Worm (Caenorhabditis elegans) whole organism, L2 larva: ENCODE data around the gene fbxa-100.

ENCODE experiments used
- C34F6.9 ChIP-seq: fragments of 150-350 bp; optimal IDR thresholded peaks from 2 replicates; lab custom pipeline; 2014; ENCODE audit warnings: missing biosample characterization, missing genetic modification characterization
- F13H6.1 ChIP-seq: sonication (generic microtip); optimal IDR thresholded peaks from 2 replicates; lab custom pipeline; 2016; ENCODE audit warnings: missing genetic modification characterization, missing compliant biosample characterization
- R02D3.7 ChIP-seq: fragments of 150-350 bp; optimal IDR thresholded peaks from 2 replicates; lab custom pipeline; 2014; ENCODE audit warnings: missing biosample characterization, missing genetic modification characterization
- alr-1 ChIP-seq: fragments of 150-350 bp; optimal IDR thresholded peaks from 2 replicates; lab custom pipeline; 2014; ENCODE audit warnings: missing biosample characterization, missing genetic modification characterization
- aly-2 ChIP-seq: fragments of 150-350 bp; optimal IDR thresholded peaks from 2 replicates; lab custom pipeline; 2014; ENCODE audit warnings: missing biosample characterization, missing genetic modification characterization
- ama-1 ChIP-seq: fragments of 150-350 bp; optimal IDR thresholded peaks from 2 replicates; lab custom pipeline; 2018; ENCODE audit warnings: inconsistent platforms
- blmp-1 ChIP-seq: sonication (generic microtip); optimal IDR thresholded peaks from 2 replicates; lab custom pipeline; 2017; ENCODE audit warnings: missing genetic modification characterization, mild to moderate bottlenecking, missing compliant biosample characterization, antibody characterized with exemption, moderate library complexity; ENCODE audit not compliant: insufficient read depth
- ceh-16 ChIP-seq: fragments of 150-350 bp; optimal IDR thresholded peaks from 2 replicates; lab custom pipeline; 2014; ENCODE audit warnings: missing biosample characterization, missing genetic modification characterization
- ceh-82 ChIP-seq: fragments of 150-350 bp; optimal IDR thresholded peaks from 2 replicates; lab custom pipeline; 2014; ENCODE audit warnings: missing biosample characterization, missing genetic modification characterization
- crh-2 ChIP-seq: sonication (generic microtip); optimal IDR thresholded peaks from 2 replicates; lab custom pipeline; 2017; ENCODE audit warnings: missing biosample characterization, missing genetic modification characterization
- dmd-4 ChIP-seq: sonication (generic microtip); optimal IDR thresholded peaks from 2 replicates; lab custom pipeline; 2017; ENCODE audit warnings: missing biosample characterization, missing genetic modification characterization
- egl-27 ChIP-seq: sonication (generic microtip); optimal IDR thresholded peaks from 3 replicates; lab custom pipeline; 2017; ENCODE audit warnings: missing biosample characterization, missing genetic modification reagents, missing genetic modification characterization
- elt-1 ChIP-seq: fragments of 150-350 bp; optimal IDR thresholded peaks from 2 replicates; lab custom pipeline; 2014; ENCODE audit warnings: missing biosample characterization, missing genetic modification characterization
- fos-1 ChIP-seq: fragments of 150-350 bp; optimal IDR thresholded peaks from 2 replicates; lab custom pipeline; 2014; ENCODE audit warnings: missing biosample characterization, missing genetic modification characterization
- gmeb-1 ChIP-seq: fragments of 150-350 bp; optimal IDR thresholded peaks from 2 replicates; lab custom pipeline; 2014; ENCODE audit warnings: missing biosample characterization, missing genetic modification characterization
- lin-11 ChIP-seq: fragments of 150-350 bp; sonication (generic microtip); optimal IDR thresholded peaks from 2 replicates; lab custom pipeline; 2014; ENCODE audit warnings: missing biosample characterization, missing genetic modification characterization, inconsistent platforms, mixed read lengths
- lin-13 ChIP-seq: fragments of 150-350 bp; optimal IDR thresholded peaks from 2 replicates; lab custom pipeline; 2014; ENCODE audit warnings: missing biosample characterization, missing genetic modification reagents, missing genetic modification characterization
- lin-39 ChIP-seq: fragments of 150-350 bp; optimal IDR thresholded peaks from 2 replicates; lab custom pipeline; 2014; ENCODE audit warnings: missing biosample characterization, missing genetic modification reagents, missing genetic modification characterization
- lsy-2 ChIP-seq, 2 experiments: fragments of 150-350 bp in 1 of 2; sonication (generic microtip) in 1 of 2; optimal IDR thresholded peaks; 2 replicates each; lab custom pipeline; 2014 to 2017; ENCODE audit warnings: missing biosample characterization in 2 of 2, missing genetic modification characterization in 2 of 2
- mbf-1 ChIP-seq: sonication (generic microtip); optimal IDR thresholded peaks from 2 replicates; lab custom pipeline; 2017; ENCODE audit warnings: missing biosample characterization, missing genetic modification characterization
- mdl-1 ChIP-seq, 2 experiments: fragments of 150-350 bp in 1 of 2; sonication (generic microtip) in 1 of 2; optimal IDR thresholded peaks; 2 replicates each; lab custom pipeline; 2017; ENCODE audit warnings: missing biosample characterization in 2 of 2, missing genetic modification characterization in 2 of 2
- nhr-10 ChIP-seq: sonication (generic microtip); optimal IDR thresholded peaks from 2 replicates; lab custom pipeline; 2017; ENCODE audit warnings: missing biosample characterization, missing genetic modification characterization
- nhr-12 ChIP-seq: fragments of 150-350 bp; optimal IDR thresholded peaks from 2 replicates; lab custom pipeline; 2014; ENCODE audit warnings: missing biosample characterization, missing genetic modification characterization
- nhr-129 ChIP-seq: fragments of 150-350 bp; optimal IDR thresholded peaks from 2 replicates; lab custom pipeline; 2014; ENCODE audit warnings: missing biosample characterization, missing genetic modification characterization
- nhr-21 ChIP-seq: fragments of 150-350 bp; optimal IDR thresholded peaks from 2 replicates; lab custom pipeline; 2014; ENCODE audit warnings: missing biosample characterization, missing genetic modification characterization
- nhr-23 ChIP-seq: fragments of 150-350 bp; optimal IDR thresholded peaks from 2 replicates; lab custom pipeline; 2014; ENCODE audit warnings: missing biosample characterization, missing genetic modification reagents, missing genetic modification characterization
- nhr-237 ChIP-seq: fragments of 150-350 bp; optimal IDR thresholded peaks from 2 replicates; lab custom pipeline; 2014; ENCODE audit warnings: missing biosample characterization, missing genetic modification characterization
- nhr-25 ChIP-seq: fragments of 150-350 bp; sonication (generic microtip); optimal IDR thresholded peaks from 3 replicates; lab custom pipeline; 2014; ENCODE audit warnings: missing biosample characterization, missing genetic modification characterization
- nhr-77 ChIP-seq: fragments of 150-350 bp; optimal IDR thresholded peaks from 2 replicates; lab custom pipeline; 2014; ENCODE audit warnings: missing biosample characterization, missing genetic modification characterization
- peb-1 ChIP-seq: fragments of 150-350 bp; optimal IDR thresholded peaks from 2 replicates; lab custom pipeline; 2014; ENCODE audit warnings: missing biosample characterization, missing genetic modification characterization
- sem-4 ChIP-seq: fragments of 150-350 bp; optimal IDR thresholded peaks from 2 replicates; lab custom pipeline; 2014; ENCODE audit warnings: missing biosample characterization, missing genetic modification reagents, missing genetic modification characterization
- skn-1 ChIP-seq: sonication (generic microtip); optimal IDR thresholded peaks from 2 replicates; lab custom pipeline; 2017; ENCODE audit warnings: missing biosample characterization, missing genetic modification characterization
- sma-3 ChIP-seq: sonication (generic microtip); optimal IDR thresholded peaks from 2 replicates; lab custom pipeline; 2016; ENCODE audit warnings: missing genetic modification reagents, missing genetic modification characterization, missing compliant biosample characterization
- sma-9 ChIP-seq, 2 experiments: fragments of 150-350 bp in 1 of 2; sonication (generic microtip) in 1 of 2; optimal IDR thresholded peaks; 2 replicates each; lab custom pipeline; 2014 to 2016; ENCODE audit warnings: missing genetic modification characterization in 2 of 2, mild to moderate bottlenecking in 1 of 2, missing biosample characterization in 1 of 2, missing compliant biosample characterization in 1 of 2, missing genetic modification reagents in 1 of 2, moderate library complexity in 1 of 2
- unc-55 ChIP-seq: fragments of 150-350 bp; sonication (generic microtip); optimal IDR thresholded peaks from 3 replicates; lab custom pipeline; 2014; ENCODE audit warnings: missing biosample characterization, missing genetic modification reagents, missing genetic modification characterization
- unc-62 ChIP-seq: fragments of 150-350 bp; optimal IDR thresholded peaks from 2 replicates; lab custom pipeline; 2014; ENCODE audit warnings: missing biosample characterization, missing genetic modification reagents, missing genetic modification characterization
- ztf-11 ChIP-seq: sonication (generic microtip); optimal IDR thresholded peaks from 2 replicates; lab custom pipeline; 2017; ENCODE audit warnings: missing biosample characterization, missing genetic modification characterization
- ztf-4 ChIP-seq: fragments of 150-350 bp; optimal IDR thresholded peaks from 2 replicates; lab custom pipeline; 2014; ENCODE audit warnings: missing biosample characterization, missing genetic modification characterization

The fbxa-100 gene

DNA sequence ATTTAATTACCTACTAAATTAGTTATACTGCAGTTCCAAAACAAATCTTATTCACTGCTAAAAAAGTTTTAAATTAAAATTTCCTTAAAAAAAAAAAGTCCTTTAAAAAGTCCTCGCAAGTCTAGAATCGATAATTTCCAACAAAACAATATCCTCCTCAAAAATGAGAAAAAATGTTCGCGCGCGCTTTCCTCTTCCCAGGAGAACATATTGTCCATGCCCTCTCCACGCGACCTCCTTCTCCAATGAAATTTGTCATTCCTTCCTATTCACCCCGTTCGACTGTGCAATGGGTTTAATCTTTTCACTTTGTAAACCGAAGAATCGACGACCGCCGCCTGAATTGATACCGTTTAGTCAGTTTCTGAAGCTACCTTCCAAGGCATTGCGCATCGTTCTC lies 25.7 kb downstream of the fbxa-100 start, which contains the start of gene T10C6.10:
Gene T10C6.10 (plus strand): TSS at position 248 of the 400 bp plus-strand sequence.
- TF ChIP-seq aly-2 = no peak
- TF ChIP-seq nhr-25 = no peak
- TF ChIP-seq unc-55 (GFP tag; lab: Kevin White, UChicago) = no peak
- no peak for TF ChIP-seq nhr-23 (tag; lab: Kevin White, UChicago)
- TF ChIP-seq mdl-1 (tag; optimal IDR thresholded peaks at IDR 0.05; lab: Kevin White, UChicago) = no peak
- TF ChIP-seq crh-2 (tag; lab: Kevin White, UChicago) = no peak
- no peak for TF ChIP-seq skn-1 (tag; lab: Kevin White, UChicago)
- no peak for TF ChIP-seq C34F6.9 (tag; lab: Kevin White, UChicago)
- TF ChIP-seq nhr-10 (tag; lab: Kevin White, UChicago) = no peak
- no peak for TF ChIP-seq alr-1
- TF ChIP-seq ztf-4 = no peak
- no peak for TF ChIP-seq dmd-4 (tag; lab: Kevin White, UChicago)
- no peak for TF ChIP-seq sma-3 (GFP tag; lab: Kevin White, UChicago)
- TF ChIP-seq unc-62 (GFP tag; lab: Kevin White, UChicago) = no peak
- no peak for TF ChIP-seq lin-13 (GFP tag; lab: Kevin White, UChicago)
- no peak for TF ChIP-seq gmeb-1
- TF ChIP-seq ceh-16 = no peak

- no peak for TF ChIP-seq ama-1 (lab: Kevin White, UChicago)
- TF ChIP-seq sem-4 (tag; lab: Kevin White, UChicago) = no peak
- no peak for TF ChIP-seq nhr-129 (tag; lab: Kevin White, UChicago)
- TF ChIP-seq skn-1 (tag; lab: Kevin White, UChicago) = no peak
- TF ChIP-seq ztf-11 = no peak
- TF ChIP-seq lin-13 (GFP tag; lab: Kevin White, UChicago) = no peak
- TF ChIP-seq blmp-1 (tag; lab: Kevin White, UChicago) = no peak
- no peak for TF ChIP-seq fos-1 (tag; lab: Kevin White, UChicago)
- no peak for TF ChIP-seq ztf-4
- no peak for TF ChIP-seq sma-9 (GFP tag; optimal IDR thresholded peaks at IDR 0.05; lab: Kevin White, UChicago)
- no peak for TF ChIP-seq sma-9 (tag; optimal IDR thresholded peaks at IDR 0.05; lab: Kevin White, UChicago)
- no peak for TF ChIP-seq mdl-1 (tag; optimal IDR thresholded peaks at IDR 0.05; lab: Kevin White, UChicago)
- TF ChIP-seq F13H6.1 (tag; lab: Kevin White, UChicago) = no peak
- TF ChIP-seq R02D3.7 (tag; lab: Kevin White, UChicago) = no peak
- no peak for TF ChIP-seq nhr-23 (tag; lab: Kevin White, UChicago)
- TF ChIP-seq ceh-82 (tag; lab: Kevin White, UChicago) = no peak
- no peak for TF ChIP-seq nhr-10 (tag; lab: Kevin White, UChicago)
- TF ChIP-seq nhr-25 = no peak
- no peak for TF ChIP-seq nhr-237 (tag; lab: Kevin White, UChicago)
- TF ChIP-seq mbf-1 = no peak
- no peak for TF ChIP-seq C34F6.9 (tag; lab: Kevin White, UChicago)
- TF ChIP-seq, all 48 proteins: peak for 0
These were observed 28.4 kb downstream of the fbxa-100 start for ce11 chrV:16033491-16033890.

- TF ChIP-seq lin-39 (tag; lab: Kevin White, UChicago) (no peak), lin-11 (tag; lab: Kevin White, UChicago) (no peak), nhr-21 (tag; lab: Kevin White, UChicago) (no peak), nhr-12 (tag; lab: Kevin White, UChicago) (no peak), C34F6.9 (tag; lab: Kevin White, UChicago) (no peak), ceh-16 (no peak), lsy-2 (tag; optimal IDR thresholded peaks at IDR 0.05; lab: Kevin White, UChicago) (no peak), sem-4 (tag; lab: Kevin White, UChicago) (no peak), elt-1 (tag; lab: Kevin White, UChicago) (no peak), nhr-77 (tag; lab: Kevin White, UChicago) (no peak)
- TF ChIP-seq, all 48 proteins: peak for 0
These were observed 29.1 kb downstream of the fbxa-100 start, which contains the start of gene T10C6.16 for ce11 chrV:16032761-16033160. Gene T10C6.16, minus strand, starts transcription at chrV:16033005.

ce11 chrV:16031571-16031970 lies 30.3 kb downstream of the fbxa-100 start, which contains the start of gene T10C6.7:
Gene T10C6.7, minus strand, starts transcription at chrV:16031713.
- TF ChIP-seq lin-11 (tag; lab: Kevin White, UChicago) (no peak), mdl-1 (tag; optimal IDR thresholded peaks at IDR 0.05; lab: Kevin White, UChicago) (no peak), egl-27 (tag; lab: Kevin White, UChicago) (no peak), sma-3 (GFP tag; lab: Kevin White, UChicago) (no peak), ztf-11 (no peak), unc-55 (GFP tag; lab: Kevin White, UChicago) (no peak), aly-2 (no peak), lin-39 (tag; lab: Kevin White, UChicago) (no peak), ztf-4 (no peak), nhr-129 (tag; lab: Kevin White, UChicago) (no peak), nhr-23 (tag; lab: Kevin White, UChicago) (no peak), peb-1 (tag; lab: Kevin White, UChicago) (no peak), ceh-16 (no peak), lin-13 (GFP tag; lab: Kevin White, UChicago) (no peak), nhr-12 (tag; lab: Kevin White, UChicago) (no peak), nhr-77 (tag; lab: Kevin White, UChicago) (no peak), nhr-10 (tag; lab: Kevin White, UChicago) (no peak), nhr-21 (tag; lab: Kevin White, UChicago) (no peak), F13H6.1 (tag; lab: Kevin White, UChicago) (no peak)
